Fruit fly (Drosophila melanogaster) whole organism, prepupa: ENCODE data around the gene Mi-2.

Experiments used
- CG10631 ChIP-seq: fragments of 200-800 bp; sonication (Bioruptor generic); optimal IDR thresholded peaks from 2 replicates; lab custom pipeline; 2016; ENCODE audit warnings: missing biosample characterization, missing genetic modification characterization
- CG10669 ChIP-seq: fragments of 200-800 bp; sonication (Bioruptor generic); optimal IDR thresholded peaks from 3 replicates; lab custom pipeline; 2018; ENCODE audit warnings: missing biosample characterization, mild to moderate bottlenecking, missing genetic modification characterization, moderate library complexity
- CG11294 ChIP-seq: fragments of 200-800 bp; sonication (Bioruptor generic); IDR thresholded peaks from 2 replicates; pipeline ENCODE4 v1.3.6; 2022; ENCODE audit warnings: missing biosample characterization, missing genetic modification characterization
- CG11902 ChIP-seq: fragments of 200-800 bp; sonication (Bioruptor generic); optimal IDR thresholded peaks from 3 replicates; lab custom pipeline; 2016; ENCODE audit warnings: missing biosample characterization, missing genetic modification characterization
- CG15336 ChIP-seq: fragments of 200-800 bp; sonication (Bioruptor generic); IDR thresholded peaks from 2 replicates; pipeline ENCODE4 v1.3.6; 2022; ENCODE audit warnings: missing biosample characterization, missing genetic modification characterization
- CG1621 ChIP-seq: fragments of 200-800 bp; sonication (Bioruptor generic); optimal IDR thresholded peaks from 3 replicates; lab custom pipeline; 2018; ENCODE audit warnings: missing biosample characterization, mild to moderate bottlenecking, missing genetic modification characterization
- CG16779 ChIP-seq: fragments of 200-800 bp; sonication (Bioruptor generic); optimal IDR thresholded peaks from 3 replicates; lab custom pipeline; 2017; ENCODE audit warnings: missing biosample characterization, mild to moderate bottlenecking, missing genetic modification characterization
- CG3032 ChIP-seq: fragments of 200-800 bp; optimal IDR thresholded peaks from 2 replicates; lab custom pipeline; 2019; ENCODE audit warnings: missing biosample characterization, mild to moderate bottlenecking, missing genetic modification characterization, moderate library complexity
- CG31627 ChIP-seq: fragments of 200-800 bp; sonication (Bioruptor generic); optimal IDR thresholded peaks from 3 replicates; lab custom pipeline; 2016; ENCODE audit warnings: missing biosample characterization, missing genetic modification characterization
- CG34406 ChIP-seq: fragments of 200-800 bp; sonication (Bioruptor generic); optimal IDR thresholded peaks from 3 replicates; lab custom pipeline; 2016; ENCODE audit warnings: missing biosample characterization, missing genetic modification characterization
- CG3919 ChIP-seq: fragments of 200-800 bp; sonication (Bioruptor generic); optimal IDR thresholded peaks from 3 replicates; lab custom pipeline; 2016; ENCODE audit warnings: missing biosample characterization, missing genetic modification characterization
- CG6163 ChIP-seq: fragments of 200-800 bp; sonication (Bioruptor generic); IDR thresholded peaks from 3 replicates; pipeline ENCODE4 v1.3.6; 2022; ENCODE audit warnings: missing biosample characterization, missing genetic modification characterization
- CG6792 ChIP-seq: fragments of 200-800 bp; sonication (Bioruptor generic); optimal IDR thresholded peaks from 3 replicates; lab custom pipeline; 2016; ENCODE audit warnings: missing biosample characterization, missing genetic modification characterization
- CG7368 ChIP-seq: fragments of 200-800 bp; sonication (Bioruptor generic); optimal IDR thresholded peaks from 3 replicates; lab custom pipeline; 2016; ENCODE audit warnings: missing biosample characterization, missing genetic modification characterization
- CG8632 ChIP-seq: fragments of 200-800 bp; sonication (Bioruptor generic); optimal IDR thresholded peaks from 3 replicates; lab custom pipeline; 2016; ENCODE audit warnings: missing biosample characterization, missing genetic modification characterization
- CG9139 ChIP-seq: fragments of 200-800 bp; sonication (Bioruptor generic); optimal IDR thresholded peaks from 3 replicates; lab custom pipeline; 2017; ENCODE audit warnings: missing biosample characterization, mild to moderate bottlenecking, missing genetic modification characterization
- Eip75B ChIP-seq: fragments of 200-800 bp; sonication (Bioruptor generic); optimal IDR thresholded peaks from 3 replicates; lab custom pipeline; 2016; ENCODE audit warnings: missing biosample characterization, missing genetic modification characterization
- Eip78C ChIP-seq: fragments of 200-800 bp; sonication (Bioruptor generic); peaks from one replicate; lab custom pipeline; 2016; ENCODE audit warnings: missing biosample characterization, missing genetic modification characterization
- Ets96B ChIP-seq: fragments of 200-800 bp; optimal IDR thresholded peaks from 2 replicates; lab custom pipeline; 2019; ENCODE audit warnings: missing biosample characterization, mild to moderate bottlenecking, missing genetic modification characterization, moderate library complexity
- Gug ChIP-seq: fragments of 200-800 bp; sonication (Bioruptor generic); IDR thresholded peaks from 2 replicates; pipeline ENCODE4 v1.3.6; 2022; ENCODE audit warnings: missing biosample characterization, missing genetic modification characterization
- Hr39 ChIP-seq: fragments of 200-800 bp; sonication (Bioruptor generic); optimal IDR thresholded peaks from 2 replicates; lab custom pipeline; 2016; ENCODE audit warnings: missing biosample characterization, missing genetic modification characterization
- Hr4 ChIP-seq: fragments of 200-800 bp; sonication (Bioruptor generic); optimal IDR thresholded peaks from 3 replicates; lab custom pipeline; 2016; ENCODE audit warnings: missing biosample characterization, missing genetic modification characterization
- Lpt ChIP-seq: fragments of 200-800 bp; sonication (Bioruptor generic); optimal IDR thresholded peaks from 3 replicates; lab custom pipeline; 2016; ENCODE audit warnings: missing biosample characterization, missing genetic modification characterization
- Met ChIP-seq: fragments of 200-800 bp; sonication (Bioruptor generic); optimal IDR thresholded peaks from 3 replicates; lab custom pipeline; 2016; ENCODE audit warnings: missing biosample characterization, missing genetic modification characterization
- Sox102F ChIP-seq: fragments of 200-800 bp; sonication (Bioruptor generic); optimal IDR thresholded peaks from 2 replicates; lab custom pipeline; 2016; ENCODE audit warnings: missing biosample characterization, mild to moderate bottlenecking, missing genetic modification characterization
- Sox14 ChIP-seq: fragments of 200-800 bp; sonication (Bioruptor generic); optimal IDR thresholded peaks from 3 replicates; lab custom pipeline; 2016; ENCODE audit warnings: missing biosample characterization, missing genetic modification characterization
- acj6 ChIP-seq: fragments of 200-800 bp; sonication (Bioruptor generic); optimal IDR thresholded peaks from 3 replicates; lab custom pipeline; 2016; ENCODE audit warnings: missing biosample characterization, missing genetic modification characterization
- cyc ChIP-seq: fragments of 200-800 bp; sonication (Bioruptor generic); optimal IDR thresholded peaks from 3 replicates; lab custom pipeline; 2016; ENCODE audit warnings: missing biosample characterization, missing genetic modification characterization
- dsx ChIP-seq: fragments of 200-800 bp; optimal IDR thresholded peaks from 3 replicates; lab custom pipeline; 2019; ENCODE audit warnings: missing biosample characterization, mild to moderate bottlenecking, missing genetic modification characterization, moderate library complexity; ENCODE audit not compliant: poor library complexity, severe bottlenecking
- eg ChIP-seq: fragments of 200-800 bp; sonication (Bioruptor generic); IDR thresholded peaks from 3 replicates; pipeline ENCODE4 v1.3.6; 2022; ENCODE audit warnings: missing biosample characterization, missing genetic modification characterization
- esn ChIP-seq: fragments of 200-800 bp; sonication (Bioruptor generic); optimal IDR thresholded peaks from 2 replicates; lab custom pipeline; 2016; ENCODE audit warnings: missing biosample characterization, mild to moderate bottlenecking, missing genetic modification characterization, moderate library complexity
- fkh ChIP-seq: fragments of 200-800 bp; sonication (Bioruptor generic); optimal IDR thresholded peaks from 3 replicates; lab custom pipeline; 2017; ENCODE audit warnings: missing biosample characterization, mild to moderate bottlenecking, missing genetic modification characterization, moderate library complexity
- lz ChIP-seq: fragments of 200-800 bp; sonication (Bioruptor generic); optimal IDR thresholded peaks from 3 replicates; lab custom pipeline; 2016; ENCODE audit warnings: missing biosample characterization, missing genetic modification characterization
- net ChIP-seq: fragments of 200-800 bp; sonication (Bioruptor generic); optimal IDR thresholded peaks from 3 replicates; lab custom pipeline; 2016; ENCODE audit warnings: missing biosample characterization, missing genetic modification characterization
- salr ChIP-seq, 2 experiments: fragments of 200-800 bp; sonication (Bioruptor generic); optimal IDR thresholded peaks; 3 replicates each; lab custom pipeline; 2016 to 2018; ENCODE audit warnings: missing biosample characterization in 2 of 2, missing genetic modification characterization in 2 of 2, mild to moderate bottlenecking in 1 of 2
- spab ChIP-seq: fragments of 200-800 bp; sonication (Bioruptor generic); optimal IDR thresholded peaks from 2 replicates; lab custom pipeline; 2017; ENCODE audit warnings: missing biosample characterization, mild to moderate bottlenecking, missing genetic modification characterization, missing genetic modification reagents
- ss ChIP-seq, 2 experiments: fragments of 200-800 bp; sonication (Bioruptor generic); optimal IDR thresholded peaks; 2 replicates in 1 of 2; 3 replicates in 1 of 2; lab custom pipeline; 2017 to 2018; ENCODE audit warnings: mild to moderate bottlenecking in 2 of 2, missing biosample characterization in 2 of 2, missing genetic modification characterization in 2 of 2, moderate library complexity in 1 of 2
- svp ChIP-seq: fragments of 200-800 bp; sonication (Bioruptor generic); peaks from one replicate; lab custom pipeline; 2016; ENCODE audit warnings: missing biosample characterization, missing genetic modification characterization
- topi ChIP-seq: fragments of 200-800 bp; sonication (Bioruptor generic); optimal IDR thresholded peaks from 3 replicates; lab custom pipeline; 2016; ENCODE audit warnings: missing biosample characterization, missing genetic modification characterization
- vri ChIP-seq: fragments of 200-800 bp; sonication (Bioruptor generic); optimal IDR thresholded peaks from 3 replicates; lab custom pipeline; 2016; ENCODE audit warnings: missing biosample characterization, mild to moderate bottlenecking, missing genetic modification characterization

The Mi-2 gene

dm6 chr3L:19873488-19873887 lies 36.5 kb downstream of the Mi-2 start:
- no peak for TF ChIP-seq CG11902 (GFP tag; lab: Kevin White, UChicago)
- TF ChIP-seq Sox102F = no peak
- TF ChIP-seq CG6163 (GFP tag; lab: Robert Waterston, UW) = no peak
- TF ChIP-seq spab (GFP tag; lab: Kevin White, UChicago) = no peak
- no peak for TF ChIP-seq ss (GFP tag; optimal IDR thresholded peaks at IDR 0.05; lab: Kevin White, UChicago)

- TF ChIP-seq svp (peak; percentile 95), CG9139 (no peak), CG6163 (GFP tag; lab: Robert Waterston, UW) (0 out of 3 replicates have a peak, but pooled peaks have one; percentile 39), CG3919 (GFP tag; lab: Kevin White, UChicago) (no peak), spab (GFP tag; lab: Kevin White, UChicago) (no peak), CG10669 (GFP tag; lab: Kevin White, UChicago) (no peak), vri (GFP tag; lab: Kevin White, UChicago) (peak; percentile 79)
These were observed 37.5 kb downstream of the Mi-2 start for dm6 chr3L:19872465-19872883.

- TF ChIP-seq CG3032 (tag; lab: Kevin White, UChicago) = no peak
- TF ChIP-seq Sox14 (GFP tag; lab: Kevin White, UChicago) = peak; percentile 58
- TF ChIP-seq vri (GFP tag; lab: Kevin White, UChicago) = peak; percentile 1
These were observed 38.4 kb downstream of the Mi-2 start for dm6 chr3L:19871667-19871931.

dm6 chr3L:19870843-19871666 lies 39.0 kb downstream of the Mi-2 start, which contains the start of the genes Rab8 and Usp32:
Gene Rab8 (minus strand): TSS chr3L:19871078.
Gene Usp32 (plus strand): TSS chr3L:19871139.
- peak; percentile 47 for TF ChIP-seq Eip75B
- peak; percentile 71 for TF ChIP-seq Sox102F
- TF ChIP-seq CG6792 (GFP tag; lab: Kevin White, UChicago) = peak; percentile 23
- no peak for TF ChIP-seq fkh (GFP tag; lab: Kevin White, UChicago)
- peak; percentile 37 for TF ChIP-seq Sox14 (GFP tag; lab: Kevin White, UChicago)
- peak; percentile 3 for TF ChIP-seq Hr4
- peak; percentile 59 for TF ChIP-seq Met (GFP tag; lab: Kevin White, UChicago)
- peak; percentile 42; the same call in 2 of the 3 replicates for TF ChIP-seq CG6163 (GFP tag; lab: Robert Waterston, UW)
- TF ChIP-seq Gug = 0 out of 2 replicates have a peak, but pooled peaks have one; percentile 23
- no peak for TF ChIP-seq CG11902 (GFP tag; lab: Kevin White, UChicago)
- TF ChIP-seq ss (GFP tag; optimal IDR thresholded peaks at IDR 0.05; lab: Kevin White, UChicago) = peak in 1 of 2 experiments; percentile 66
- TF ChIP-seq CG1621 (tag; lab: Kevin White, UChicago) = peak; percentile 99
- no peak for TF ChIP-seq Ets96B (tag; lab: Kevin White, UChicago)
- no peak for TF ChIP-seq Hr39 (GFP tag; lab: Kevin White, UChicago)
- peak; percentile 11 for TF ChIP-seq CG34406
- TF ChIP-seq cyc (GFP tag; lab: Kevin White, UChicago) = peak; percentile 65
- peak; percentile 64 for TF ChIP-seq CG3032 (tag; lab: Kevin White, UChicago)
- peak; percentile 76 for TF ChIP-seq svp
- no peak for TF ChIP-seq net (GFP tag; lab: Kevin White, UChicago)
- TF ChIP-seq CG15336 (GFP tag; lab: Robert Waterston, UW) = 0 out of 2 replicates have a peak, but pooled peaks have one; percentile 20
- peak; percentile 28 for TF ChIP-seq acj6 (GFP tag; lab: Kevin White, UChicago)
- TF ChIP-seq dsx = peak; percentile 2
- TF ChIP-seq eg (GFP tag; lab: Robert Waterston, UW) = 0 out of 3 replicates have a peak, but pooled peaks have one; percentile 36
- TF ChIP-seq topi (GFP tag; lab: Kevin White, UChicago) = peak; percentile 50
- TF ChIP-seq Eip78C (GFP tag; lab: Kevin White, UChicago) = peak; percentile 87
- peak; percentile 76 for TF ChIP-seq vri (GFP tag; lab: Kevin White, UChicago)
- TF ChIP-seq CG11294 (GFP tag; lab: Robert Waterston, UW) = no peak
- TF ChIP-seq CG16779 = peak; percentile 5
- peak; percentile 57 for TF ChIP-seq CG31627 (GFP tag; lab: Kevin White, UChicago)
- TF ChIP-seq CG10631 (GFP tag; lab: Kevin White, UChicago) = no peak
- peak; percentile 70 for TF ChIP-seq lz (GFP tag; lab: Kevin White, UChicago)
- TF ChIP-seq Lpt = peak; percentile 3
- TF ChIP-seq esn = peak; percentile 68
- no peak for TF ChIP-seq CG3919 (GFP tag; lab: Kevin White, UChicago)
- peak; percentile 13 to 18 for TF ChIP-seq salr (GFP tag; optimal IDR thresholded peaks at IDR 0.05; lab: Kevin White, UChicago)
- TF ChIP-seq CG9139 = peak; percentile 39
- TF ChIP-seq CG7368 (GFP tag; lab: Kevin White, UChicago) = peak; percentile 1
- peak; percentile 28 for TF ChIP-seq CG8632 (GFP tag; lab: Kevin White, UChicago)
